Worm (Caenorhabditis elegans) whole organism, late embryonic: ENCODE results near the gene Y75B8A.44.

Source experiments
- C38D4.7 ChIP-seq: fragments of 200-800 bp; sonication (Bioruptor generic); optimal IDR thresholded peaks from 2 replicates; lab custom pipeline; 2018; ENCODE audit warnings: mild to moderate bottlenecking, missing genetic modification characterization, moderate library complexity, missing compliant biosample characterization
- T23F11.4 ChIP-seq: fragments of 200-800 bp; sonication (Bioruptor generic); optimal IDR thresholded peaks from 2 replicates; lab custom pipeline; 2018; ENCODE audit warnings: mild to moderate bottlenecking, missing genetic modification characterization, missing compliant biosample characterization
- Y22D7AL.16 ChIP-seq: sonication (generic microtip); optimal IDR thresholded peaks from 2 replicates; lab custom pipeline; 2016; ENCODE audit warnings: missing genetic modification characterization, missing compliant biosample characterization
- ceh-2 ChIP-seq: sonication (generic microtip); optimal IDR thresholded peaks from 2 replicates; lab custom pipeline; 2016; ENCODE audit warnings: missing genotype, missing genetic modification characterization, missing compliant biosample characterization
- ceh-34 ChIP-seq: sonication (generic microtip); optimal IDR thresholded peaks from 2 replicates; lab custom pipeline; 2016; ENCODE audit warnings: mild to moderate bottlenecking, missing genetic modification characterization, missing compliant biosample characterization
- ceh-6 ChIP-seq: fragments of 200-800 bp; sonication (Bioruptor generic); optimal IDR thresholded peaks from 2 replicates; lab custom pipeline; 2018; ENCODE audit warnings: mild to moderate bottlenecking, missing genetic modification characterization, missing compliant biosample characterization
- dmd-4 ChIP-seq: sonication (generic microtip); optimal IDR thresholded peaks from 2 replicates; lab custom pipeline; 2016; ENCODE audit warnings: borderline replicate concordance, missing genetic modification characterization, missing compliant biosample characterization
- elt-2 ChIP-seq: sonication (generic microtip); optimal IDR thresholded peaks from 2 replicates; lab custom pipeline; 2016; ENCODE audit warnings: missing genetic modification reagents, missing genetic modification characterization, missing compliant biosample characterization
- ets-4 ChIP-seq: sonication (generic microtip); optimal IDR thresholded peaks from 2 replicates; lab custom pipeline; 2016; ENCODE audit warnings: missing genetic modification characterization, missing compliant biosample characterization
- eyg-1 ChIP-seq: sonication (generic microtip); optimal IDR thresholded peaks from 2 replicates; lab custom pipeline; 2016; ENCODE audit warnings: missing genotype, missing genetic modification characterization, missing compliant biosample characterization
- fax-1 ChIP-seq: sonication (generic microtip); optimal IDR thresholded peaks from 2 replicates; lab custom pipeline; 2016; ENCODE audit warnings: missing genotype, missing genetic modification characterization, missing compliant biosample characterization
- fkh-6 ChIP-seq: sonication (generic microtip); optimal IDR thresholded peaks from 2 replicates; lab custom pipeline; 2016; ENCODE audit warnings: missing genetic modification characterization, missing compliant biosample characterization
- gmeb-2 ChIP-seq: sonication (generic microtip); optimal IDR thresholded peaks from 2 replicates; lab custom pipeline; 2016; ENCODE audit warnings: missing genetic modification characterization, inconsistent platforms, missing compliant biosample characterization
- hlh-15 ChIP-seq: sonication (generic microtip); optimal IDR thresholded peaks from 2 replicates; lab custom pipeline; 2016; ENCODE audit warnings: missing genetic modification characterization, missing compliant biosample characterization
- hlh-30 ChIP-seq: sonication (generic microtip); optimal IDR thresholded peaks from 2 replicates; lab custom pipeline; 2017; ENCODE audit warnings: antibody characterized with exemption, missing genetic modification characterization, missing compliant biosample characterization; ENCODE audit not compliant: insufficient read depth
- lim-6 ChIP-seq: sonication (generic microtip); optimal IDR thresholded peaks from 2 replicates; lab custom pipeline; 2016; ENCODE audit warnings: missing genetic modification characterization, missing compliant biosample characterization
- lin-11 ChIP-seq: fragments of 200-800 bp; sonication (Bioruptor generic); optimal IDR thresholded peaks from 2 replicates; lab custom pipeline; 2018; ENCODE audit warnings: mild to moderate bottlenecking, missing genetic modification characterization, missing compliant biosample characterization
- mec-3 ChIP-seq: sonication (generic microtip); optimal IDR thresholded peaks from 2 replicates; lab custom pipeline; 2016; ENCODE audit warnings: borderline replicate concordance, missing genetic modification characterization, missing compliant biosample characterization
- nfya-1 ChIP-seq: sonication (generic microtip); optimal IDR thresholded peaks from 2 replicates; lab custom pipeline; 2017; ENCODE audit warnings: missing genetic modification characterization, mild to moderate bottlenecking, missing compliant biosample characterization, antibody characterized with exemption, moderate library complexity
- nhr-11 ChIP-seq: fragments of 150-350 bp; optimal IDR thresholded peaks from 2 replicates; lab custom pipeline; 2014; ENCODE audit warnings: missing biosample characterization, missing genetic modification characterization
- npax-4 ChIP-seq: sonication (generic microtip); optimal IDR thresholded peaks from 2 replicates; lab custom pipeline; 2016; ENCODE audit warnings: missing genetic modification characterization, missing compliant biosample characterization
- pqm-1 ChIP-seq: sonication (generic microtip); optimal IDR thresholded peaks from 2 replicates; lab custom pipeline; 2016; ENCODE audit warnings: missing genetic modification characterization, missing compliant biosample characterization
- ref-2 ChIP-seq: sonication (generic microtip); optimal IDR thresholded peaks from 2 replicates; lab custom pipeline; 2016; ENCODE audit warnings: missing genetic modification characterization, missing compliant biosample characterization
- sdc-2 ChIP-seq: sonication (generic microtip); optimal IDR thresholded peaks from 2 replicates; lab custom pipeline; 2016; ENCODE audit warnings: missing genotype, missing genetic modification characterization, missing compliant biosample characterization
- syd-9 ChIP-seq: sonication (generic microtip); optimal IDR thresholded peaks from 2 replicates; lab custom pipeline; 2016; ENCODE audit warnings: mild to moderate bottlenecking, missing genetic modification characterization, moderate library complexity, missing compliant biosample characterization
- tbx-2 ChIP-seq: sonication (generic microtip); optimal IDR thresholded peaks from 2 replicates; lab custom pipeline; 2016; ENCODE audit warnings: missing genetic modification characterization, missing compliant biosample characterization
- tbx-7 ChIP-seq: sonication (generic microtip); optimal IDR thresholded peaks from 2 replicates; lab custom pipeline; 2016; ENCODE audit warnings: missing genotype, missing genetic modification characterization, missing compliant biosample characterization
- unc-42 ChIP-seq: sonication (generic microtip); optimal IDR thresholded peaks from 2 replicates; lab custom pipeline; 2016; ENCODE audit warnings: missing genotype, missing genetic modification characterization, missing compliant biosample characterization
- unc-55 ChIP-seq: sonication (generic microtip); optimal IDR thresholded peaks from 2 replicates; lab custom pipeline; 2017; ENCODE audit warnings: missing biosample characterization, missing genetic modification reagents, missing genetic modification characterization
- unc-86 ChIP-seq: sonication (generic microtip); optimal IDR thresholded peaks from 2 replicates; lab custom pipeline; 2016; ENCODE audit warnings: missing genetic modification characterization, missing compliant biosample characterization
- ztf-16 ChIP-seq: sonication (generic microtip); optimal IDR thresholded peaks from 2 replicates; lab custom pipeline; 2017; ENCODE audit warnings: missing genetic modification characterization, missing compliant biosample characterization

Gene Y75B8A.44

ce11 chrIII:12220820-12221219 lies 26.5 kb downstream of the Y75B8A.44 start:
- TF ChIP-seq tbx-7 (tag; lab: Kevin White, UChicago) (no peak), nfya-1 (tag; lab: Kevin White, UChicago) (peak; percentile 56)

- TF ChIP-seq nhr-11 (tag; lab: Kevin White, UChicago) = no peak
- TF ChIP-seq nfya-1 (tag; lab: Kevin White, UChicago) = peak; percentile 66
- no peak for TF ChIP-seq hlh-30 (tag; lab: Kevin White, UChicago)
- no peak for TF ChIP-seq ceh-2 (tag; lab: Kevin White, UChicago)
Measured at ce11 chrIII:12221452-12221851, 27.2 kb downstream of the Y75B8A.44 start.

ce11 chrIII:12223208-12223607 lies 28.9 kb downstream of the Y75B8A.44 start:
- TF ChIP-seq hlh-15 (tag; lab: Kevin White, UChicago) (no peak), Y22D7AL.16 (tag; lab: Kevin White, UChicago) (no peak), fax-1 (tag; lab: Kevin White, UChicago) (no peak), tbx-7 (tag; lab: Kevin White, UChicago) (no peak), lim-6 (tag; lab: Kevin White, UChicago) (no peak), ztf-16 (tag; lab: Kevin White, UChicago) (no peak), syd-9 (tag; lab: Kevin White, UChicago) (no peak)

ce11 chrIII:12225234-12225633 lies 30.9 kb downstream of the Y75B8A.44 start, which contains the start of gene gmn-1:
TSS of gene gmn-1 (minus strand) at chrIII:12225331.
- TF ChIP-seq ceh-6 (no peak), lim-6 (tag; lab: Kevin White, UChicago) (no peak), ceh-34 (no peak), lin-11 (tag; lab: Kevin White, UChicago) (no peak), npax-4 (tag; lab: Kevin White, UChicago) (no peak), Y22D7AL.16 (tag; lab: Kevin White, UChicago) (no peak)

- TF ChIP-seq eyg-1 (no peak), mec-3 (no peak), ztf-16 (tag; lab: Kevin White, UChicago) (no peak), sdc-2 (tag; lab: Kevin White, UChicago) (no peak), gmeb-2 (no peak), nfya-1 (tag; lab: Kevin White, UChicago) (peak; percentile 42), ceh-2 (tag; lab: Kevin White, UChicago) (no peak), unc-42 (tag; lab: Kevin White, UChicago) (peak; percentile 88), lin-11 (tag; lab: Kevin White, UChicago) (no peak), hlh-30 (tag; lab: Kevin White, UChicago) (peak; percentile 31), fkh-6 (tag; lab: Kevin White, UChicago) (no peak), pqm-1 (tag; lab: Kevin White, UChicago) (no peak), tbx-2 (tag; lab: Kevin White, UChicago) (peak; percentile 7), elt-2 (tag; lab: Kevin White, UChicago) (no peak), unc-86 (no peak), C38D4.7 (GFP tag; lab: Kevin White, UChicago) (no peak), hlh-15 (tag; lab: Kevin White, UChicago) (no peak), T23F11.4 (GFP tag; lab: Kevin White, UChicago) (no peak), lim-6 (tag; lab: Kevin White, UChicago) (no peak), dmd-4 (no peak), unc-55 (no peak), nhr-11 (tag; lab: Kevin White, UChicago) (no peak)
Measured at ce11 chrIII:12226089-12226682, 31.9 kb downstream of the Y75B8A.44 start, which contains the start of the genes Y75B8A.18 and Y75B8A.19. TSS of gene Y75B8A.18 (minus strand) at chrIII:12226230. TSS of gene Y75B8A.19 (plus strand) at chrIII:12226632.

- TF ChIP-seq ets-4 = no peak
- TF ChIP-seq nfya-1 (tag; lab: Kevin White, UChicago) = peak; percentile 78
- no peak for TF ChIP-seq ceh-6
- no peak for TF ChIP-seq ref-2 (tag; lab: Kevin White, UChicago)
Measured at ce11 chrIII:12227935-12228334, 33.6 kb downstream of the Y75B8A.44 start.
